Fruit fly (Drosophila melanogaster) whole organism, adult: ENCODE measurements around the gene CG43759.

Experiments used
- CG11617 ChIP-seq: fragments of 200-800 bp; sonication (Bioruptor generic); optimal IDR thresholded peaks from 2 replicates; lab custom pipeline; 2017; ENCODE audit warnings: mild to moderate bottlenecking, missing biosample characterization, missing genetic modification reagents, missing genetic modification characterization
- CG12768 ChIP-seq: fragments of 200-800 bp; sonication (Bioruptor generic); optimal IDR thresholded peaks from 2 replicates; lab custom pipeline; 2017; ENCODE audit warnings: missing biosample characterization, missing genetic modification characterization, mild to moderate bottlenecking, moderate library complexity, missing genetic modification reagents
- CG14711 ChIP-seq: fragments of 200-800 bp; sonication (Bioruptor generic); optimal IDR thresholded peaks from 2 replicates; lab custom pipeline; 2018; ENCODE audit warnings: missing biosample characterization, mild to moderate bottlenecking, missing genetic modification characterization, moderate library complexity
- CG1620 ChIP-seq: fragments of 200-800 bp; sonication (Bioruptor generic); optimal IDR thresholded peaks from 2 replicates; lab custom pipeline; 2016; ENCODE audit warnings: missing biosample characterization, missing genetic modification characterization
- CG33017 ChIP-seq: fragments of 200-800 bp; sonication (Bioruptor generic); optimal IDR thresholded peaks from 2 replicates; lab custom pipeline; 2018; ENCODE audit warnings: missing biosample characterization, mild to moderate bottlenecking, missing genetic modification characterization, moderate library complexity
- CG5204 ChIP-seq: fragments of 200-800 bp; sonication (Bioruptor generic); optimal IDR thresholded peaks from 2 replicates; lab custom pipeline; 2016; ENCODE audit warnings: missing biosample characterization, missing genetic modification characterization
- CG7045 ChIP-seq: fragments of 200-800 bp; sonication (Bioruptor generic); optimal IDR thresholded peaks from 2 replicates; lab custom pipeline; 2017; ENCODE audit warnings: missing biosample characterization, mild to moderate bottlenecking, missing genetic modification characterization
- CG7101 ChIP-seq: fragments of 200-800 bp; sonication (Bioruptor generic); optimal IDR thresholded peaks from 2 replicates; lab custom pipeline; 2018; ENCODE audit warnings: missing biosample characterization, mild to moderate bottlenecking, missing genetic modification characterization, moderate library complexity
- Clk ChIP-seq: fragments of 200-800 bp; sonication (Bioruptor generic); optimal IDR thresholded peaks from 2 replicates; lab custom pipeline; 2017; ENCODE audit warnings: missing biosample characterization, missing genetic modification characterization
- Crg-1 ChIP-seq: fragments of 200-800 bp; sonication (Bioruptor generic); optimal IDR thresholded peaks from 2 replicates; lab custom pipeline; 2016; ENCODE audit warnings: missing biosample characterization, missing genetic modification characterization
- Hr96 ChIP-seq: fragments of 200-800 bp; sonication (Bioruptor generic); optimal IDR thresholded peaks from 2 replicates; lab custom pipeline; 2016; ENCODE audit warnings: missing biosample characterization, missing genetic modification characterization
- Mnt ChIP-seq: fragments of 200-800 bp; sonication (Bioruptor generic); optimal IDR thresholded peaks from 2 replicates; lab custom pipeline; 2016; ENCODE audit warnings: missing biosample characterization, mild to moderate bottlenecking, missing genetic modification characterization
- bab1 ChIP-seq: fragments of 200-800 bp; sonication (Bioruptor generic); optimal IDR thresholded peaks from 3 replicates; lab custom pipeline; 2019; ENCODE audit warnings: missing biosample characterization, mild to moderate bottlenecking, missing genetic modification characterization, moderate library complexity
- cic ChIP-seq: fragments of 200-800 bp; sonication (Bioruptor generic); optimal IDR thresholded peaks from 2 replicates; lab custom pipeline; 2017; ENCODE audit warnings: missing biosample characterization, mild to moderate bottlenecking, missing genetic modification characterization, moderate library complexity
- cnc ChIP-seq, 2 experiments: fragments of >200 bp; optimal IDR thresholded peaks; 2 replicates each; lab custom pipeline; 2017
- kay ChIP-seq: fragments of 200-800 bp; sonication (Bioruptor generic); peaks from one replicate; lab custom pipeline; 2016; ENCODE audit warnings: missing biosample characterization, missing genetic modification characterization, borderline replicate concordance
- ovo ChIP-seq: fragments of 200-800 bp; sonication (Bioruptor generic); optimal IDR thresholded peaks from 2 replicates; lab custom pipeline; 2016; ENCODE audit warnings: missing biosample characterization, missing genetic modification characterization
- pad ChIP-seq: fragments of 200-800 bp; sonication (Bioruptor generic); optimal IDR thresholded peaks from 3 replicates; lab custom pipeline; 2017; ENCODE audit warnings: missing biosample characterization, missing genetic modification characterization, mild to moderate bottlenecking, moderate library complexity, missing genetic modification reagents
- tj ChIP-seq: fragments of 200-800 bp; sonication (Bioruptor generic); optimal IDR thresholded peaks from 3 replicates; lab custom pipeline; 2017; ENCODE audit warnings: missing biosample characterization, mild to moderate bottlenecking, missing genetic modification characterization, moderate library complexity
- toe ChIP-seq: fragments of 200-800 bp; sonication (Bioruptor generic); optimal IDR thresholded peaks from 2 replicates; lab custom pipeline; 2016; ENCODE audit warnings: missing biosample characterization, missing genetic modification characterization

CG43759 gene

dm6 chrX:18929946-18930562 is at the start of gene CG43759:
TSS of gene CG43759 (plus strand) at chrX:18930335.
- TF ChIP-seq Mnt (no peak), CG33017 (tag; lab: Kevin White, UChicago) (no peak), CG14711 (tag; lab: Kevin White, UChicago) (no peak), tj (GFP tag; lab: Kevin White, UChicago) (no peak), Clk (no peak), CG12768 (GFP tag; lab: Kevin White, UChicago) (no peak), cic (GFP tag; lab: Kevin White, UChicago) (no peak), Crg-1 (GFP tag; lab: Kevin White, UChicago) (no peak), CG7101 (tag; lab: Kevin White, UChicago) (no peak), CG7045 (GFP tag; lab: Kevin White, UChicago) (no peak), ovo (GFP tag; lab: Kevin White, UChicago) (no peak), bab1 (GFP tag; lab: Kevin White, UChicago) (no peak), cnc (optimal IDR thresholded peaks at IDR 0.05; lab: Kevin White, UChicago) (no peak), pad (GFP tag; lab: Kevin White, UChicago) (no peak), CG5204 (GFP tag; lab: Kevin White, UChicago) (no peak), Hr96 (GFP tag; lab: Kevin White, UChicago) (no peak), kay (GFP tag; lab: Kevin White, UChicago) (no peak)

- no peak for TF ChIP-seq CG11617 (GFP tag; lab: Kevin White, UChicago)
- no peak for TF ChIP-seq Mnt
- TF ChIP-seq kay (GFP tag; lab: Kevin White, UChicago), result peak; percentile 30
- TF ChIP-seq pad (GFP tag; lab: Kevin White, UChicago), result no peak
- peak; percentile 77 for TF ChIP-seq CG14711 (tag; lab: Kevin White, UChicago)
- no peak for TF ChIP-seq ovo (GFP tag; lab: Kevin White, UChicago)
- no peak for TF ChIP-seq CG1620 (GFP tag; lab: Kevin White, UChicago)
- TF ChIP-seq CG33017 (tag; lab: Kevin White, UChicago), result no peak
- TF ChIP-seq cic (GFP tag; lab: Kevin White, UChicago), result no peak
- no peak for TF ChIP-seq CG7101 (tag; lab: Kevin White, UChicago)
- TF ChIP-seq tj (GFP tag; lab: Kevin White, UChicago), result no peak
- no peak for TF ChIP-seq CG12768 (GFP tag; lab: Kevin White, UChicago)
- no peak for TF ChIP-seq toe
- no peak for TF ChIP-seq CG7045 (GFP tag; lab: Kevin White, UChicago)
- no peak for TF ChIP-seq Clk
- no peak for TF ChIP-seq bab1 (GFP tag; lab: Kevin White, UChicago)
- TF ChIP-seq CG5204 (GFP tag; lab: Kevin White, UChicago), result no peak
- TF ChIP-seq Hr96 (GFP tag; lab: Kevin White, UChicago), result no peak
These were observed 46.0 kb upstream of the CG43759 start, which contains the start of gene CG7332 for dm6 chrX:18883999-18884671. TSS of gene CG7332 (plus strand) at chrX:18884513.

dm6 chrX:18893433-18893832 is 36.7 kb upstream of the CG43759 start, which contains the start of gene Flacc:
TSS of gene Flacc (minus strand) at chrX:18893636.
- TF ChIP-seq CG14711 (tag; lab: Kevin White, UChicago) (no peak), bab1 (GFP tag; lab: Kevin White, UChicago) (peak; percentile 32)

dm6 chrX:18894146-18894545 is 36.0 kb upstream of the CG43759 start, which contains the start of gene SdhBL:
TSS of gene SdhBL (plus strand) at chrX:18894446.
- no peak for TF ChIP-seq toe

- no peak for TF ChIP-seq kay (GFP tag; lab: Kevin White, UChicago)
- no peak for TF ChIP-seq tj (GFP tag; lab: Kevin White, UChicago)
- no peak for TF ChIP-seq ovo (GFP tag; lab: Kevin White, UChicago)
- no peak for TF ChIP-seq CG1620 (GFP tag; lab: Kevin White, UChicago)
- no peak for TF ChIP-seq CG14711 (tag; lab: Kevin White, UChicago)
- no peak for TF ChIP-seq Clk
- no peak for TF ChIP-seq CG7101 (tag; lab: Kevin White, UChicago)
- no peak for TF ChIP-seq Mnt
- TF ChIP-seq CG5204 (GFP tag; lab: Kevin White, UChicago), result no peak
- TF ChIP-seq bab1 (GFP tag; lab: Kevin White, UChicago), result no peak
- TF ChIP-seq pad (GFP tag; lab: Kevin White, UChicago), result no peak
These were observed 32.8 kb upstream of the CG43759 start for dm6 chrX:18897294-18897693.

dm6 chrX:18897906-18898305 is 32.2 kb upstream of the CG43759 start:
- TF ChIP-seq CG5204 (GFP tag; lab: Kevin White, UChicago) (no peak), CG12768 (GFP tag; lab: Kevin White, UChicago) (no peak), Hr96 (GFP tag; lab: Kevin White, UChicago) (no peak), pad (GFP tag; lab: Kevin White, UChicago) (no peak), CG11617 (GFP tag; lab: Kevin White, UChicago) (no peak), CG7101 (tag; lab: Kevin White, UChicago) (no peak)
